Fruit fly (Drosophila melanogaster) whole organism, prepupa: ENCODE data around the gene CG12481.

ENCODE experiments used
- CG16779 ChIP-seq: fragments of 200-800 bp; sonication (Bioruptor generic); optimal IDR thresholded peaks from 3 replicates; lab custom pipeline; 2017; ENCODE audit warnings: missing biosample characterization, mild to moderate bottlenecking, missing genetic modification characterization
- CG3032 ChIP-seq: fragments of 200-800 bp; optimal IDR thresholded peaks from 2 replicates; lab custom pipeline; 2019; ENCODE audit warnings: missing biosample characterization, mild to moderate bottlenecking, missing genetic modification characterization, moderate library complexity
- Hr4 ChIP-seq: fragments of 200-800 bp; sonication (Bioruptor generic); optimal IDR thresholded peaks from 3 replicates; lab custom pipeline; 2016; ENCODE audit warnings: missing biosample characterization, missing genetic modification characterization
- Smox ChIP-seq: fragments of 200-800 bp; sonication (Bioruptor generic); optimal IDR thresholded peaks from 3 replicates; lab custom pipeline; 2016; ENCODE audit warnings: missing biosample characterization, missing genetic modification characterization

DNA sequence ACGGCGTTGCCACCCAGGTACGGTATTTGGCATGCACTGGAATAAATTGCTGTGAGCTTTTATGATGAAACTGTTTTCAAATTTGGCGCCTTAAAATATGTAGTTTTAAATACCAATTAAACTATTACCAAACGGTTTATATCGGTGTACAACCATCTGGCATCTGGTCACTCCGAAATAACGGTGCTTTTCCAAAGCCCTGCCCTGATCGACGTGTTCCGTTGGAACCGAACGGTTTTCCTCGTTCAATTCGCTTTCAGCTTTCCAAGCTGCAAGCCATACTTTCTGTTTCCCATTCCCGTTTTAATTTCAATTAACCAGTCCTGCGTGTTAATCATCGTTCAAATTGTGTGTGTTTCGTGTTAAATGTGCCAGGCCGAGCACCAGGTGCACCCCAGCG is 6.0 kb downstream of the CG12481 start, which contains the start of gene yl:
- TF ChIP-seq Smox (GFP tag; lab: Kevin White, UChicago), result no peak
- no peak for TF ChIP-seq CG16779 (tag; lab: Kevin White, UChicago)
- TF ChIP-seq Hr4 (GFP tag; lab: Kevin White, UChicago), result no peak
- TF ChIP-seq CG3032 (tag; lab: Kevin White, UChicago), result no peak
